Worm (Caenorhabditis elegans): ENCODE data around the gene srx-97.

srx-97 gene

DNA sequence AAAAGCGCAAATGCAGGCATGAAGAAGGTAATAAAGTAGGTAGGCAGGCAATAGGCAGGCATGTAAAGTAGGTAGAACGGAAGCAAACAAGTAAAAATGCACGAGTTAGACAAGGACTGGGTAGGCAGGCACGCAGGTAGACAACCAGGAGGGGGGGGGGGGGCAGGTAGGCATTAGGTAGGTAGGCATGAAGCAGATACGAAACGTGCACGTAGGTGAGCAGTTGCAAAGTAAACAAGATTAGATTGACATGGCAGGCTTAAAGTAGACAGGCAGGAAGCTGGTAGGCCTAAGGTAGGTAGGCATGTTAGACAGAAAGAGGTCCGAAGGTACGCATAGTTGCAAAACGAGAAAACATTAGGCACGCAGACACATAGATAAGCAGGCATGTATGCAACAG lies 9.8 kb upstream of the srx-97 start:
- TF ChIP-seq lsy-27 (tag; optimal IDR thresholded peaks at IDR 0.05; ENCODE audit: borderline replicate concordance, insufficient read depth) (no peak), hmg-1.2 (GFP tag; IDR thresholded peaks at IDR 0.05) (no peak), ekl-4 (GFP tag; IDR thresholded peaks at IDR 0.05) (no peak), somi-1 (GFP tag; optimal IDR thresholded peaks at IDR 0.05) (no peak), let-607 (tag; optimal IDR thresholded peaks at IDR 0.05) (no peak), C17E4.6 (GFP tag; IDR thresholded peaks at IDR 0.05) (no peak), Y67H2A.10 (GFP tag; conservative IDR thresholded peaks at IDR 0.05) (no peak), lsl-1 (GFP tag; optimal IDR thresholded peaks at IDR 0.05) (no peak), egl-18 (GFP tag; IDR thresholded peaks at IDR 0.05) (no peak), attf-3 (GFP tag; conservative IDR thresholded peaks at IDR 0.05) (no peak), F23B12.7 (tag; optimal IDR thresholded peaks at IDR 0.05; ENCODE audit: insufficient read depth) (no peak), hlh-12 (tag; optimal IDR thresholded peaks at IDR 0.05) (no peak), xnd-1 (tag; optimal IDR thresholded peaks at IDR 0.05) (no peak), hmg-20 (GFP tag; IDR thresholded peaks at IDR 0.05) (no peak), nfyb-1 (GFP tag; IDR thresholded peaks at IDR 0.05) (no peak), gei-17 (GFP tag; optimal IDR thresholded peaks at IDR 0.05) (no peak), ceh-40 (GFP tag; IDR thresholded peaks at IDR 0.05) (no peak), repo-1 (tag; optimal IDR thresholded peaks at IDR 0.05) (no peak)

DNA sequence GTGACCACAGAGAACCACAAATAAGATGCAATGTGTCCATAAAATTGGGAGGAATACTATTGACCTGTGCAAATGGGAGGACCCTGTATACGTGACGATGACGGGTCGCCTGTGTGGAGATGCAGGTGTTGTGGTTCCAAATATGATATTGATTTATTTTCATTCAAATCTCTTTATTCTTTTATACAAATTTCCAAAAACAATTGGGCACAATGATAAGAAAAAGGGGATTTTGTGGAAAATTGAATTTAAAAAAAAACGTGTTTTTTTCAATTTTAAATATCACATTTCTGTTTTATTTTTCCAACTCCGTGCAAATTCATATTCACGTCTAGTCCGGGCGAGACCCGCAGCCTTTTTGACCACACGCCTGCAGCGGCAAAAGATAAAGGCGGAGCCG lies 6.0 kb upstream of the srx-97 start, which contains the start of gene F19B10.2:
Gene F19B10.2, plus strand, starts transcription at position 301 of the 400 bp plus-strand sequence.
- TF ChIP-seq F33H1.4 (GFP tag; IDR thresholded peaks at IDR 0.05): no peak
- no peak for TF ChIP-seq ztf-18 (tag; optimal IDR thresholded peaks at IDR 0.05)
- TF ChIP-seq egrh-3 (GFP tag; IDR thresholded peaks at IDR 0.05): no peak
- TF ChIP-seq F39B2.1 (GFP tag; IDR thresholded peaks at IDR 0.05): no peak
- no peak for TF ChIP-seq egl-18 (GFP tag; IDR thresholded peaks at IDR 0.05)
- no peak for TF ChIP-seq ztf-22 (GFP tag; optimal IDR thresholded peaks at IDR 0.05)
- no peak for TF ChIP-seq cebp-2 (GFP tag; IDR thresholded peaks at IDR 0.05)
- no peak for TF ChIP-seq hrde-1 (tag; optimal IDR thresholded peaks at IDR 0.05; ENCODE audit: borderline replicate concordance)
- TF ChIP-seq Y56A3A.18 (GFP tag; IDR thresholded peaks at IDR 0.05): no peak

DNA sequence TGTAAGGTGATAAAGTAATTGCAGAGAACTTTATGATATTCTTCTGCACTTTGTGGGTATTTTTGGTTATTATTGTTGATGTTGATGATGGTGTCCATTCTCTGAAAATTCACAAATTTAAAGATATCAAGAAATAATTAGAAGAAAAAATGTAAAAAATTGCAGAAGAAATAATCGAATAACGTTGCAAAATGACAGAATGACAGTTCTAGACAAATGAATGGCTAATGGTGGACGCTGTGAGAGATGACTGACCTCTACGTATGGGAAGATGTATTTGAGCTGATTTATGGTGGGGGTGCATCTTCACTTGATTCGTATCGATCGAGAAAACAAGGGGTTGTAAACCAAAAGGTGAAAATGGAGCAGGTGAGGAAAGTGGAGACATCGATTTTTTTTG lies 4.3 kb upstream of the srx-97 start, which contains the start of gene sea-1:
Gene sea-1, minus strand, starts transcription at position 101 of the 400 bp plus-strand sequence.
- no peak for TF ChIP-seq ceh-40 (GFP tag; IDR thresholded peaks at IDR 0.05)
- no peak for TF ChIP-seq let-526 (GFP tag; IDR thresholded peaks at IDR 0.05)
- TF ChIP-seq ztf-6 (GFP tag; IDR thresholded peaks at IDR 0.05): no peak
- no peak for TF ChIP-seq sea-2 (GFP tag; IDR thresholded peaks at IDR 0.05)
- TF ChIP-seq B0035.1 (tag; optimal IDR thresholded peaks at IDR 0.05): no peak
- no peak for TF ChIP-seq ama-1 (optimal IDR thresholded peaks at IDR 0.05)
- no peak for TF ChIP-seq ama-1 (GFP tag; optimal IDR thresholded peaks at IDR 0.05)

DNA sequence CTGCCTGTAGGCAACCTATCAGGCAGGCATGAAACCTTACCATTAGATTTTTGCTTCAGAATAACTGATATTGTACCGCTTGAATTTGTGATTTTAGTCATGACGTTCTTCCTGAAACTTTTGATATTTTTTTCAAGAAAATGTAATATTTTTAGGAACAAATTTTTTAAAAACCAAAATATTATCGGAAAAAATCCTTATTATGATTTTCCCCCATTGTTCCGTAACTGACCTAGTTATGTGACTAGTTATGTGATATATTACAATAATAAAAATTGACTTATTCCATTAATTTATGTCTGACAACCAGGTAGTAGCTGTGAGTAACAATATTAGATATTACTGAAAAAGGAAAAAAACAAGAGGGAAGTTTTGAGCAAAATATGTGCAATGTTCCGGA lies 1.7 kb upstream of the srx-97 start, which contains the start of gene srx-98:
Gene srx-98, minus strand, starts transcription at position 101 of the 400 bp plus-strand sequence.
- TF ChIP-seq dpl-1 (GFP tag; optimal IDR thresholded peaks at IDR 0.05) (no peak), ztf-3 (GFP tag; optimal IDR thresholded peaks at IDR 0.05) (no peak), unc-62 (GFP tag; optimal IDR thresholded peaks at IDR 0.05) (no peak), lin-35 (GFP tag; optimal IDR thresholded peaks at IDR 0.05) (no peak), ztf-22 (GFP tag; optimal IDR thresholded peaks at IDR 0.05) (no peak), sptf-2 (GFP tag; optimal IDR thresholded peaks at IDR 0.05) (no peak), F33H1.4 (GFP tag; IDR thresholded peaks at IDR 0.05) (no peak)

Data from whole organism, young adult.